Worm (Caenorhabditis elegans) whole organism, L4/young adult: Measurements from ENCODE around the gene scl-7.

Source experiments
- W03F9.2 ChIP-seq: fragments of 150-350 bp; optimal IDR thresholded peaks from 2 replicates; lab custom pipeline; 2014; ENCODE audit warnings: missing biosample characterization, missing genetic modification characterization
- dao-5 ChIP-seq: sonication (generic microtip); optimal IDR thresholded peaks from 2 replicates; lab custom pipeline; 2016; ENCODE audit warnings: missing genotype, missing genetic modification characterization, moderate library complexity, missing compliant biosample characterization
- him-1 ChIP-seq: sonication (generic microtip); optimal IDR thresholded peaks from 2 replicates; lab custom pipeline; 2016; ENCODE audit warnings: missing genotype, missing genetic modification reagents, missing genetic modification characterization, missing compliant biosample characterization

Gene scl-7

DNA sequence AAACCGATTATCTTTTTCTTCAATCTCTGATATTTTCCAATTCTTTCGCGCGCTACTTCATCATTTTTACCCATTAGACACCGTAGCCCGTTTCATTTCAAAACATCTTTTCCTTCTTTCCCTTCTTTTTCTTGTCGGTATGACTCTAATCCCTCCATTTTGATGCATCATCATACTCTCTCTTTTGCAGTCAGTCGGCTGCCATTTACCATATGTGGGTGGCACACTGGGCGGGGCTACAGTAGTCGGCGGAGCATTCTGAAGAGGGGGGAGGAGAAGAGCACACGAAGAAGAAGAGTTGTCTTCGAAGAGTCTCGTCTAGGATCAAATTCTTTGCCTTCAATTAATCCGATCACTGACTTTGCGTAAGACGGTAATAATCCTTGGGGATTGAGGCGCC, 48.6 kb downstream of the scl-7 start, which contains the start of gene unc-30:
unc-30 (plus strand) TSS at position 184 of the 400 bp plus-strand sequence.
- TF ChIP-seq him-1 (tag; lab: Kevin White, UChicago) = no peak
- TF ChIP-seq W03F9.2 (tag; lab: Kevin White, UChicago) = no peak
- TF ChIP-seq dao-5 (tag; lab: Kevin White, UChicago) = no peak
